Fruit fly (Drosophila melanogaster) whole organism, prepupa: ENCODE results near the gene Grip.

Experiments
- CG15336 ChIP-seq: fragments of 200-800 bp; sonication (Bioruptor generic); IDR thresholded peaks from 2 replicates; pipeline ENCODE4 v1.3.6; 2022; ENCODE audit warnings: missing biosample characterization, missing genetic modification characterization
- CG8119 ChIP-seq: fragments of 200-800 bp; sonication (Bioruptor generic); IDR thresholded peaks from 3 replicates; pipeline ENCODE4 v1.3.6; 2022; ENCODE audit warnings: missing biosample characterization, missing genetic modification characterization
- CG8632 ChIP-seq: fragments of 200-800 bp; sonication (Bioruptor generic); optimal IDR thresholded peaks from 3 replicates; lab custom pipeline; 2016; ENCODE audit warnings: missing biosample characterization, missing genetic modification characterization
- Eip75B ChIP-seq: fragments of 200-800 bp; sonication (Bioruptor generic); optimal IDR thresholded peaks from 3 replicates; lab custom pipeline; 2016; ENCODE audit warnings: missing biosample characterization, missing genetic modification characterization
- Hr38 ChIP-seq: sonication (Bioruptor generic); optimal IDR thresholded peaks from 2 replicates; lab custom pipeline; 2016; ENCODE audit warnings: missing biosample characterization, missing genetic modification characterization
- Lpt ChIP-seq: fragments of 200-800 bp; sonication (Bioruptor generic); optimal IDR thresholded peaks from 3 replicates; lab custom pipeline; 2016; ENCODE audit warnings: missing biosample characterization, missing genetic modification characterization
- OdsH ChIP-seq: fragments of 200-800 bp; sonication (Bioruptor generic); optimal IDR thresholded peaks from 3 replicates; lab custom pipeline; 2016; ENCODE audit warnings: missing biosample characterization, missing genetic modification characterization
- dac ChIP-seq: fragments of 200-800 bp; sonication (Bioruptor generic); optimal IDR thresholded peaks from 2 replicates; lab custom pipeline; 2017; ENCODE audit warnings: missing biosample characterization, mild to moderate bottlenecking, missing genetic modification characterization
- pdm3 ChIP-seq: fragments of 200-800 bp; sonication (Bioruptor generic); optimal IDR thresholded peaks from 3 replicates; lab custom pipeline; 2016; ENCODE audit warnings: missing biosample characterization, missing genetic modification characterization

dm6 chrX:5992767-5993325 lies 26.8 kb downstream of the Grip start:
- TF ChIP-seq OdsH (GFP tag; lab: Kevin White, UChicago): no peak
- TF ChIP-seq CG15336 (GFP tag; lab: Robert Waterston, UW): no peak
- TF ChIP-seq CG8632 (GFP tag; lab: Kevin White, UChicago): no peak
- no peak for TF ChIP-seq CG8119 (GFP tag; lab: Robert Waterston, UW)
- TF ChIP-seq Lpt: no peak
- no peak for TF ChIP-seq Eip75B (GFP tag; lab: Kevin White, UChicago)
- no peak for TF ChIP-seq dac (GFP tag; lab: Kevin White, UChicago)
- no peak for TF ChIP-seq Hr38 (GFP tag; lab: Kevin White, UChicago)
- TF ChIP-seq pdm3: no peak
